Worm (Caenorhabditis elegans) whole organism, L4 larva: ENCODE measurements around the gene nipa-1.

Source experiments
- F44E2.7 ChIP-seq: fragments of 200-800 bp; sonication (Bioruptor generic); IDR thresholded peaks from 2 replicates; pipeline ENCODE4 v2.1.2; 2022; ENCODE audit warnings: missing genetic modification characterization, missing compliant biosample characterization
- ceh-28 ChIP-seq: fragments of 150-350 bp; optimal IDR thresholded peaks from 2 replicates; lab custom pipeline; 2014; ENCODE audit warnings: missing biosample characterization, missing genetic modification reagents, missing genetic modification characterization
- ces-1 ChIP-seq: fragments of 150-350 bp; sonication (generic microtip); optimal IDR thresholded peaks from 4 replicates; lab custom pipeline; 2014; ENCODE audit warnings: missing biosample characterization, missing genetic modification reagents, missing genetic modification characterization
- skn-1 ChIP-seq: fragments of 150-350 bp; optimal IDR thresholded peaks from 2 replicates; lab custom pipeline; 2014; ENCODE audit warnings: missing biosample characterization, missing genetic modification characterization
- vab-7 ChIP-seq: fragments of 200-800 bp; sonication (Bioruptor generic); IDR thresholded peaks from 2 replicates; pipeline ENCODE4 v1.3.6; 2022; ENCODE audit warnings: missing genetic modification reagents, missing genetic modification characterization, missing compliant biosample characterization

ce11 chrIII:3110614-3111013 is 16.3 kb downstream of the nipa-1 start:
- TF ChIP-seq vab-7 (GFP tag; lab: Robert Waterston, UW) (no peak), F44E2.7 (GFP tag; lab: Robert Waterston, UW) (no peak), ces-1 (GFP tag; lab: Kevin White, UChicago) (no peak), skn-1 (no peak), ceh-28 (tag; lab: Kevin White, UChicago) (no peak)
